Worm (Caenorhabditis elegans) whole organism, L4 larva: ENCODE results near the gene srz-15.

Experiments
- duxl-1 ChIP-seq: sonication (generic microtip); optimal IDR thresholded peaks from 2 replicates; lab custom pipeline; 2016; ENCODE audit warnings: mild to moderate bottlenecking, missing genetic modification characterization, moderate library complexity, missing compliant biosample characterization; ENCODE audit not compliant: poor library complexity
- fos-1 ChIP-seq: fragments of 150-350 bp; optimal IDR thresholded peaks from 2 replicates; lab custom pipeline; 2014; ENCODE audit warnings: missing biosample characterization, missing genetic modification characterization
- lin-39 ChIP-seq: fragments of 150-350 bp; optimal IDR thresholded peaks from 2 replicates; lab custom pipeline; 2014; ENCODE audit warnings: missing biosample characterization, missing genetic modification reagents, missing genetic modification characterization
- mes-2 ChIP-seq: sonication (generic microtip); optimal IDR thresholded peaks from 2 replicates; lab custom pipeline; 2016; ENCODE audit warnings: missing genotype, mild to moderate bottlenecking, missing genetic modification characterization, missing compliant biosample characterization; ENCODE audit not compliant: poor library complexity, severe bottlenecking
- nhr-42 ChIP-seq: fragments of 200-800 bp; sonication (Bioruptor generic); IDR thresholded peaks from 2 replicates; pipeline ENCODE4 v1.3.6; 2022; ENCODE audit warnings: missing genetic modification characterization, missing compliant biosample characterization
- nhr-76 ChIP-seq: fragments of 150-350 bp; optimal IDR thresholded peaks from 2 replicates; lab custom pipeline; 2014; ENCODE audit warnings: missing biosample characterization, missing genetic modification characterization
- unc-130 ChIP-seq: sonication (generic microtip); optimal IDR thresholded peaks from 2 replicates; lab custom pipeline; 2016; ENCODE audit warnings: missing genetic modification reagents, missing genetic modification characterization, missing compliant biosample characterization
- zag-1 ChIP-seq: fragments of 150-350 bp; optimal IDR thresholded peaks from 2 replicates; lab custom pipeline; 2014; ENCODE audit warnings: missing biosample characterization, missing genetic modification characterization

- no peak for TF ChIP-seq fos-1 (tag; lab: Kevin White, UChicago)
- TF ChIP-seq nhr-76, result no peak
- TF ChIP-seq duxl-1, result no peak
- TF ChIP-seq nhr-42 (GFP tag; lab: Robert Waterston, UW), result no peak
- TF ChIP-seq lin-39 (tag; lab: Kevin White, UChicago), result no peak
- TF ChIP-seq unc-130 (GFP tag; lab: Kevin White, UChicago), result no peak
- no peak for TF ChIP-seq zag-1 (tag; lab: Kevin White, UChicago)
- no peak for TF ChIP-seq mes-2 (tag; lab: Kevin White, UChicago)
These were observed 39.0 kb upstream of the srz-15 start for ce11 chrIV:12876558-12876957.
